Worm (Caenorhabditis elegans) whole organism, young adult: Measurements from ENCODE around the gene abu-2.

Source experiments
- B0019.2 ChIP-seq: fragments of 200-800 bp; sonication (Bioruptor generic); conservative IDR thresholded peaks from 2 replicates; pipeline ENCODE4 v1.3.6; 2022; ENCODE audit warnings: missing genetic modification reagents, missing genetic modification characterization, missing compliant biosample characterization
- B0261.1 ChIP-seq: sonication (generic microtip); optimal IDR thresholded peaks from 2 replicates; lab custom pipeline; 2016; ENCODE audit warnings: mild to moderate bottlenecking, missing genetic modification characterization, moderate library complexity, missing compliant biosample characterization
- F55B11.4 ChIP-seq: sonication (generic microtip); optimal IDR thresholded peaks from 2 replicates; lab custom pipeline; 2016; ENCODE audit warnings: missing compliant biosample characterization, missing genetic modification characterization, borderline replicate concordance; ENCODE audit not compliant: insufficient read depth
- F57A8.1 ChIP-seq: fragments of 200-800 bp; sonication (Bioruptor generic); optimal IDR thresholded peaks from 2 replicates; lab custom pipeline; 2018; ENCODE audit warnings: mild to moderate bottlenecking, missing genetic modification characterization, moderate library complexity, missing compliant biosample characterization
- F57C9.4 ChIP-seq: sonication (generic microtip); optimal IDR thresholded peaks from 2 replicates; lab custom pipeline; 2017; ENCODE audit warnings: mild to moderate bottlenecking, missing genetic modification characterization, missing compliant biosample characterization
- K12H6.12 ChIP-seq: fragments of 200-800 bp; sonication (Bioruptor generic); optimal IDR thresholded peaks from 2 replicates; lab custom pipeline; 2018; ENCODE audit warnings: mild to moderate bottlenecking, missing genetic modification characterization, missing compliant biosample characterization
- T26A5.8 ChIP-seq: sonication (generic microtip); optimal IDR thresholded peaks from 2 replicates; lab custom pipeline; 2016; ENCODE audit warnings: missing genetic modification characterization, missing compliant biosample characterization
- ama-1 ChIP-seq, 3 experiments: fragments of 150-350 bp in 1 of 3; sonication (generic microtip) in 2 of 3; optimal IDR thresholded peaks; 2 replicates each; lab custom pipeline; 2014 to 2018; ENCODE audit warnings: missing biosample characterization in 2 of 3, missing genetic modification characterization in 2 of 3, missing genetic modification reagents in 2 of 3
- athp-1 ChIP-seq: sonication (generic microtip); optimal IDR thresholded peaks from 2 replicates; lab custom pipeline; 2017; ENCODE audit warnings: mild to moderate bottlenecking, missing genetic modification characterization, missing compliant biosample characterization
- attf-5 ChIP-seq: fragments of 200-800 bp; sonication (Bioruptor generic); optimal IDR thresholded peaks from 2 replicates; lab custom pipeline; 2018; ENCODE audit warnings: mild to moderate bottlenecking, missing genetic modification characterization, missing compliant biosample characterization
- ccch-3 ChIP-seq: fragments of 200-800 bp; sonication (Bioruptor generic); optimal IDR thresholded peaks from 2 replicates; lab custom pipeline; 2018; ENCODE audit warnings: mild to moderate bottlenecking, missing genetic modification characterization, missing compliant biosample characterization
- ceh-27 ChIP-seq: fragments of 200-800 bp; sonication (Bioruptor generic); optimal IDR thresholded peaks from 2 replicates; lab custom pipeline; 2018; ENCODE audit warnings: mild to moderate bottlenecking, missing genetic modification characterization, moderate library complexity, missing compliant biosample characterization
- ceh-40 ChIP-seq: fragments of 200-800 bp; sonication (Bioruptor generic); IDR thresholded peaks from 2 replicates; pipeline ENCODE4 v1.3.6; 2022; ENCODE audit warnings: missing genetic modification characterization, missing compliant biosample characterization
- ceh-91 ChIP-seq: fragments of 200-800 bp; sonication (Bioruptor generic); IDR thresholded peaks from 2 replicates; pipeline ENCODE4 v1.3.6; 2022; ENCODE audit warnings: missing genetic modification reagents, missing genetic modification characterization, missing compliant biosample characterization
- chd-7 ChIP-seq: sonication (generic microtip); optimal IDR thresholded peaks from 2 replicates; lab custom pipeline; 2016; ENCODE audit warnings: mild to moderate bottlenecking, missing genetic modification characterization, moderate library complexity, missing compliant biosample characterization
- die-1 ChIP-seq: sonication (generic microtip); optimal IDR thresholded peaks from 2 replicates; lab custom pipeline; 2016; ENCODE audit warnings: missing genotype, mild to moderate bottlenecking, missing genetic modification characterization, missing compliant biosample characterization
- dox-1 ChIP-seq: fragments of 200-800 bp; sonication (Bioruptor generic); IDR thresholded peaks from 2 replicates; pipeline ENCODE4 v1.3.6; 2022; ENCODE audit warnings: missing genetic modification reagents, missing genetic modification characterization, missing compliant biosample characterization
- dpff-1 ChIP-seq: sonication (generic microtip); optimal IDR thresholded peaks from 2 replicates; lab custom pipeline; 2017; ENCODE audit warnings: mild to moderate bottlenecking, missing genetic modification characterization, missing compliant biosample characterization
- egl-18 ChIP-seq: fragments of 200-800 bp; sonication (Bioruptor generic); IDR thresholded peaks from 2 replicates; pipeline ENCODE4 v1.3.6; 2022; ENCODE audit warnings: missing genetic modification reagents, missing genetic modification characterization, missing compliant biosample characterization
- egrh-3 ChIP-seq: fragments of 200-800 bp; sonication (Bioruptor generic); IDR thresholded peaks from 2 replicates; pipeline ENCODE4 v1.3.6; 2022; ENCODE audit warnings: missing genetic modification reagents, missing genetic modification characterization, missing compliant biosample characterization
- ekl-4 ChIP-seq: fragments of 200-800 bp; sonication (Bioruptor generic); IDR thresholded peaks from 2 replicates; pipeline ENCODE4 v1.3.6; 2022; ENCODE audit warnings: missing genetic modification reagents, missing genetic modification characterization, missing compliant biosample characterization
- ets-4 ChIP-seq: fragments of 200-800 bp; sonication (Bioruptor generic); optimal IDR thresholded peaks from 2 replicates; lab custom pipeline; 2018; ENCODE audit warnings: mild to moderate bottlenecking, missing genetic modification characterization, missing compliant biosample characterization
- fkh-3 ChIP-seq: sonication (generic microtip); optimal IDR thresholded peaks from 2 replicates; lab custom pipeline; 2016; ENCODE audit warnings: mild to moderate bottlenecking, missing genetic modification characterization, missing compliant biosample characterization
- gei-17 ChIP-seq: fragments of 200-800 bp; sonication (Bioruptor generic); optimal IDR thresholded peaks from 2 replicates; lab custom pipeline; 2018; ENCODE audit warnings: mild to moderate bottlenecking, missing genetic modification characterization, missing compliant biosample characterization
- hlh-12 ChIP-seq: sonication (generic microtip); optimal IDR thresholded peaks from 2 replicates; lab custom pipeline; 2016; ENCODE audit warnings: missing genetic modification characterization, missing compliant biosample characterization
- hmg-1.2 ChIP-seq: fragments of 200-800 bp; sonication (Bioruptor generic); IDR thresholded peaks from 2 replicates; pipeline ENCODE4 v1.3.6; 2022; ENCODE audit warnings: missing genetic modification reagents, missing genetic modification characterization, missing compliant biosample characterization
- hmg-20 ChIP-seq: fragments of 200-800 bp; sonication (Bioruptor generic); IDR thresholded peaks from 2 replicates; pipeline ENCODE4 v1.3.6; 2022; ENCODE audit warnings: missing genetic modification reagents, missing genetic modification characterization, missing compliant biosample characterization
- hsf-1 ChIP-seq: fragments of 200-800 bp; sonication (Bioruptor generic); IDR thresholded peaks from 2 replicates; pipeline ENCODE4 v1.3.6; 2022; ENCODE audit warnings: missing genetic modification reagents, missing genetic modification characterization, missing compliant biosample characterization
- lag-1 ChIP-seq: fragments of 200-800 bp; sonication (Bioruptor generic); IDR thresholded peaks from 2 replicates; pipeline ENCODE4 v1.3.6; 2022; ENCODE audit warnings: missing genetic modification reagents, missing genetic modification characterization, missing compliant biosample characterization
- lin-26 ChIP-seq: fragments of 200-800 bp; sonication (Bioruptor generic); IDR thresholded peaks from 2 replicates; pipeline ENCODE4 v1.3.6; 2022; ENCODE audit warnings: missing genetic modification reagents, missing genetic modification characterization, missing compliant biosample characterization
- lin-35 ChIP-seq, 3 experiments: fragments of 150-350 bp in 2 of 3; sonication (generic microtip) in 1 of 3; optimal IDR thresholded peaks; 2 replicates each; lab custom pipeline; 2014 to 2018; ENCODE audit warnings: missing biosample characterization in 3 of 3, missing genetic modification characterization in 3 of 3, missing genetic modification reagents in 3 of 3
- lin-54 ChIP-seq: fragments of 200-800 bp; sonication (Bioruptor generic); optimal IDR thresholded peaks from 2 replicates; lab custom pipeline; 2018; ENCODE audit warnings: mild to moderate bottlenecking, missing genetic modification characterization, missing compliant biosample characterization
- madf-3 ChIP-seq: fragments of 200-800 bp; sonication (Bioruptor generic); IDR thresholded peaks from 2 replicates; pipeline ENCODE4 v1.3.6; 2022; ENCODE audit warnings: missing genetic modification reagents, missing genetic modification characterization, missing compliant biosample characterization
- mxl-1 ChIP-seq: sonication (generic microtip); optimal IDR thresholded peaks from 2 replicates; lab custom pipeline; 2016; ENCODE audit warnings: missing genetic modification characterization, missing compliant biosample characterization
- nfya-2 ChIP-seq: fragments of 200-800 bp; sonication (Bioruptor generic); IDR thresholded peaks from 2 replicates; pipeline ENCODE4 v1.3.6; 2022; ENCODE audit warnings: missing genetic modification reagents, missing genetic modification characterization, missing compliant biosample characterization
- nfyb-1 ChIP-seq: fragments of 200-800 bp; sonication (Bioruptor generic); IDR thresholded peaks from 2 replicates; pipeline ENCODE4 v1.3.6; 2022; ENCODE audit warnings: missing genetic modification reagents, missing genetic modification characterization, missing compliant biosample characterization
- nhr-120 ChIP-seq: fragments of 200-800 bp; sonication (Bioruptor generic); IDR thresholded peaks from 2 replicates; pipeline ENCODE4 v1.3.6; 2022; ENCODE audit warnings: missing genetic modification characterization, missing compliant biosample characterization
- nhr-27 ChIP-seq: fragments of 200-800 bp; sonication (Bioruptor generic); optimal IDR thresholded peaks from 2 replicates; lab custom pipeline; 2018; ENCODE audit warnings: mild to moderate bottlenecking, missing genetic modification characterization, moderate library complexity, missing compliant biosample characterization
- nhr-90 ChIP-seq: sonication (generic microtip); optimal IDR thresholded peaks from 2 replicates; lab custom pipeline; 2016; ENCODE audit warnings: missing genotype, mild to moderate bottlenecking, missing genetic modification characterization, missing compliant biosample characterization
- sea-2 ChIP-seq: fragments of 200-800 bp; sonication (Bioruptor generic); IDR thresholded peaks from 2 replicates; pipeline ENCODE4 v1.3.6; 2022; ENCODE audit warnings: missing genetic modification characterization, missing compliant biosample characterization
- snpc-1.3 ChIP-seq: sonication (generic microtip); optimal IDR thresholded peaks from 2 replicates; lab custom pipeline; 2017; ENCODE audit warnings: missing genetic modification characterization, mild to moderate bottlenecking, missing compliant biosample characterization, antibody characterized with exemption, moderate library complexity, missing genotype, missing genetic modification reagents; ENCODE audit not compliant: insufficient read depth
- tbp1 ChIP-seq: fragments of 200-800 bp; sonication (Bioruptor generic); optimal IDR thresholded peaks from 2 replicates; lab custom pipeline; 2018; ENCODE audit warnings: mild to moderate bottlenecking, missing genetic modification characterization, missing compliant biosample characterization
- tlf-1 ChIP-seq: fragments of 200-800 bp; sonication (Bioruptor generic); optimal IDR thresholded peaks from 2 replicates; lab custom pipeline; 2018; ENCODE audit warnings: mild to moderate bottlenecking, missing genetic modification characterization, missing compliant biosample characterization
- ztf-18 ChIP-seq: sonication (generic microtip); optimal IDR thresholded peaks from 2 replicates; lab custom pipeline; 2016; ENCODE audit warnings: missing genotype, mild to moderate bottlenecking, missing genetic modification characterization, missing compliant biosample characterization

Gene abu-2

ce11 chrX:1446593-1447141 is 36.2 kb upstream of the abu-2 start, which contains the start of gene zfp-3 (continued):
- TF ChIP-seq ceh-27 (GFP tag; lab: Kevin White, UChicago) = peak; percentile 95
- peak; percentile 93 for TF ChIP-seq hmg-1.2 (GFP tag; lab: Robert Waterston, UW)
- no peak for TF ChIP-seq F55B11.4 (tag; lab: Kevin White, UChicago)
- TF ChIP-seq egrh-3 (GFP tag; lab: Robert Waterston, UW) = peak; percentile 47; the same call in 1 of the 2 replicates
- no peak for TF ChIP-seq mxl-1 (tag; lab: Kevin White, UChicago)
- TF ChIP-seq ceh-91 (GFP tag; lab: Robert Waterston, UW) = no peak
- TF ChIP-seq F57A8.1 (GFP tag; lab: Kevin White, UChicago) = no peak
- no peak for TF ChIP-seq hsf-1 (GFP tag; lab: Robert Waterston, UW)
- peak; percentile 96 for TF ChIP-seq attf-5
- no peak for TF ChIP-seq lag-1 (GFP tag; lab: Robert Waterston, UW)
- TF ChIP-seq lin-26 = peak; percentile 59
- TF ChIP-seq madf-3 = no peak
- no peak for TF ChIP-seq T26A5.8 (tag; lab: Kevin White, UChicago)
- TF ChIP-seq chd-7 (tag; lab: Kevin White, UChicago) = peak; percentile 76
- TF ChIP-seq K12H6.12 (tag; lab: Kevin White, UChicago) = peak; percentile 91
- peak; percentile 39 for TF ChIP-seq ztf-18 (tag; lab: Kevin White, UChicago)
- TF ChIP-seq snpc-1.3 (tag; lab: Kevin White, UChicago) = no peak
- no peak for TF ChIP-seq B0261.1 (tag; lab: Kevin White, UChicago)
- no peak for TF ChIP-seq ama-1 (optimal IDR thresholded peaks at IDR 0.05; lab: Kevin White, UChicago)
- TF ChIP-seq ama-1 (GFP tag; optimal IDR thresholded peaks at IDR 0.05; lab: Kevin White, UChicago) = no peak
- TF ChIP-seq die-1 = peak; percentile 11
- TF ChIP-seq lin-54 (GFP tag; lab: Kevin White, UChicago) = peak; percentile 65
- no peak for TF ChIP-seq nfya-2
- TF ChIP-seq ceh-40 = no peak
- peak; percentile 56 for TF ChIP-seq tlf-1 (GFP tag; lab: Kevin White, UChicago)
- TF ChIP-seq ccch-3 (GFP tag; lab: Kevin White, UChicago) = no peak
- TF ChIP-seq dpff-1 (tag; lab: Kevin White, UChicago) = no peak
- TF ChIP-seq nfyb-1 = peak; percentile 84
- no peak for TF ChIP-seq F57C9.4 (tag; lab: Kevin White, UChicago)
- no peak for TF ChIP-seq egl-18 (GFP tag; lab: Robert Waterston, UW)
- TF ChIP-seq nhr-120 (GFP tag; lab: Robert Waterston, UW) = no peak
- TF ChIP-seq hlh-12 (tag; lab: Kevin White, UChicago) = no peak
- no peak for TF ChIP-seq B0019.2 (GFP tag; lab: Robert Waterston, UW)
- TF ChIP-seq gei-17 (GFP tag; lab: Kevin White, UChicago) = peak; percentile 87
- peak in 1 of 3 experiments; percentile 76 for TF ChIP-seq lin-35 (GFP tag; optimal IDR thresholded peaks at IDR 0.05; lab: Kevin White, UChicago)
- peak; percentile 92 for TF ChIP-seq athp-1
- peak; percentile 53; the same call in 1 of the 2 replicates for TF ChIP-seq hmg-20 (GFP tag; lab: Robert Waterston, UW)
- peak; percentile 85 for TF ChIP-seq dox-1
- TF ChIP-seq ets-4 (GFP tag; lab: Kevin White, UChicago) = peak; percentile 19
- no peak for TF ChIP-seq fkh-3 (tag; lab: Kevin White, UChicago)
- TF ChIP-seq nhr-27 = no peak
- TF ChIP-seq ekl-4 (GFP tag; lab: Robert Waterston, UW) = peak; percentile 92
- TF ChIP-seq tbp1 (GFP tag; lab: Kevin White, UChicago) = peak; percentile 67
- peak; percentile 47; the same call in 1 of the 2 replicates for TF ChIP-seq sea-2
- TF ChIP-seq nhr-90 (tag; lab: Kevin White, UChicago) = peak; percentile 44
